Fruit fly (Drosophila melanogaster): ENCODE results near the gene Nmd3.
A peak's percentile ranks its signal among the peaks of the same experiment; 100 is the strongest.

The Nmd3 gene

DNA sequence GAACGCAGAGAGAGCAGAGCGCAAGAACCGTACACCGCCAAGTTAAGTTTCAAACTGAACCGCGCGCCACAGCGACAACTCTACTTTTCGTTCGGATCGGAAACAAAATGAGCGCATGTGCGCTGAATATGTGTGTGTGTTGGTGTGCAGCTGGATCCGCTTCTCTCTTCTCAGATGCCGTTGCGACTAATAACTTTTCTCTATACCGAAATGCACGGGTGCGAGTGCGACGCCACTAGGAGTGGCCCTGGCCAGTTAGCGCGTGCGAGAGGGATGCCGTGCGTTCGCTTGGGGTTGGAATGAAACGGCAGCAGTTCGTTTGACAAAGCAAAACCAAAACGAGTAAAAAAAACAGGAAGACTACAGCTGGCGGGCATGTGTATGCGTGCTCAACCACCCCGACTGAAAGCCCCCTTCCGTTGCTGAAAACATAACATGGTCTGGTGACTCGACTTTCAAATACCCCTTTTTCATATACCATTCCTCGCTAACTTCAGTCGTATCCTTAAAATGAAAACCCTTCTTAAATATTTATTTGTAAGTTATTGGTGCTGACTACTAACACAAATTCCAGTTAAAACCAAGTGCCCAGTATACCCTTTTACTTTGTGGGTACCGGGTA is 47.5 kb downstream of the Nmd3 start (continued):
- TF ChIP-seq zen2 (GFP tag; IDR thresholded peaks at IDR 0.05; ENCODE audit: partially characterized antibody) (no peak), Vsx1 (GFP tag; optimal IDR thresholded peaks at IDR 0.05) (peak; percentile 99), Jarid2 (GFP tag; optimal IDR thresholded peaks at IDR 0.05) (peak; percentile 92), dati (GFP tag; IDR thresholded peaks at IDR 0.05) (peak; percentile 100), ash1 (GFP tag; optimal IDR thresholded peaks at IDR 0.05) (peak; percentile 100), lola (GFP tag; optimal IDR thresholded peaks at IDR 0.05) (peak in 1 of 3 experiments; percentile 100), CG11696 (GFP tag; IDR thresholded peaks at IDR 0.05) (peak; percentile 99), wor (GFP tag; IDR thresholded peaks at IDR 0.05) (peak; percentile 100), Atf-2 (GFP tag; optimal IDR thresholded peaks at IDR 0.05) (peak; percentile 100), YL-1 (GFP tag; optimal IDR thresholded peaks at IDR 0.05) (peak; percentile 98), D (optimal IDR thresholded peaks at IDR 0.05) (no peak), D (GFP tag; optimal IDR thresholded peaks at IDR 0.05) (peak; percentile 100), Dp (GFP tag; optimal IDR thresholded peaks at IDR 0.05) (peak; percentile 38), C15 (GFP tag; IDR thresholded peaks at IDR 0.05) (peak; percentile 100), CG2116 (GFP tag; optimal IDR thresholded peaks at IDR 0.05) (peak; percentile 87), CG3995 (GFP tag; optimal IDR thresholded peaks at IDR 0.05) (peak; percentile 90), luna (GFP tag; optimal IDR thresholded peaks at IDR 0.05) (peak; percentile 99), Nf-YC (tag; optimal IDR thresholded peaks at IDR 0.05) (peak; percentile 95), fd64A (GFP tag; optimal IDR thresholded peaks at IDR 0.05) (peak; percentile 100), CG17912 (GFP tag; optimal IDR thresholded peaks at IDR 0.05) (peak; percentile 100), dmrt11E (tag; optimal IDR thresholded peaks at IDR 0.05) (peak; percentile 100), Dad (GFP tag; optimal IDR thresholded peaks at IDR 0.05) (peak; percentile 100), caup (GFP tag; optimal IDR thresholded peaks at IDR 0.05; ENCODE audit: severe bottlenecking) (peak; percentile 100), Nf-YB (GFP tag; optimal IDR thresholded peaks at IDR 0.05) (peak; percentile 93), z (GFP tag; IDR thresholded peaks at IDR 0.05) (peak; percentile 91), CG7745 (tag; optimal IDR thresholded peaks at IDR 0.05) (peak; percentile 99), HHEX (GFP tag; optimal IDR thresholded peaks at IDR 0.05) (peak; percentile 100), CG9932 (GFP tag; IDR thresholded peaks at IDR 0.05) (peak; percentile 100), CG14860 (GFP tag; IDR thresholded peaks at IDR 0.05; ENCODE audit: partially characterized antibody) (no peak), Fer3 (tag; optimal IDR thresholded peaks at IDR 0.05) (peak; percentile 100), CG1602 (GFP tag; optimal IDR thresholded peaks at IDR 0.05) (peak; percentile 100), B-H2 (GFP tag; optimal IDR thresholded peaks at IDR 0.05) (peak; percentile 99), MBD-R2 (GFP tag; IDR thresholded peaks at IDR 0.05) (peak; percentile 100), grau (tag; optimal IDR thresholded peaks at IDR 0.05) (peak; percentile 100), trh (GFP tag; optimal IDR thresholded peaks at IDR 0.05) (peak; percentile 100), CG18619 (GFP tag; optimal IDR thresholded peaks at IDR 0.05) (peak; percentile 100), Asciz (GFP tag; optimal IDR thresholded peaks at IDR 0.05) (peak; percentile 100), CG6272 (GFP tag; IDR thresholded peaks at IDR 0.05) (peak; percentile 100), CG2678 (tag; optimal IDR thresholded peaks at IDR 0.05) (peak; percentile 100), CG8765 (GFP tag; IDR thresholded peaks at IDR 0.05) (peak; percentile 100), CG7786 (GFP tag; optimal IDR thresholded peaks at IDR 0.05) (peak; percentile 100), CG43689 (GFP tag; IDR thresholded peaks at IDR 0.05) (peak; percentile 100), Sry-β (GFP tag; optimal IDR thresholded peaks at IDR 0.05) (peak; percentile 82), Adf1 (GFP tag; IDR thresholded peaks at IDR 0.05) (peak; percentile 93), gcm2 (GFP tag; optimal IDR thresholded peaks at IDR 0.05) (peak; percentile 99), Pdp1 (GFP tag; optimal IDR thresholded peaks at IDR 0.05) (peak; percentile 100), CG17802 (tag; optimal IDR thresholded peaks at IDR 0.05) (peak; percentile 97), trem (tag; optimal IDR thresholded peaks at IDR 0.05) (peak; percentile 98), CG1233 (GFP tag; optimal IDR thresholded peaks at IDR 0.05) (peak; percentile 100)

All from whole organism, embryonic.